Fruit fly (Drosophila melanogaster): ENCODE data around the gene CG17186.

CG17186 gene

dm6 chr3R:19905932-19906439, 28.7 kb upstream of the CG17186 start (continued):
- TF ChIP-seq Blimp-1 (GFP tag; optimal IDR thresholded peaks at IDR 0.05), result peak; percentile 59
- peak; percentile 90 for TF ChIP-seq Sox102F (GFP tag; optimal IDR thresholded peaks at IDR 0.05)
- TF ChIP-seq Eip93F (GFP tag; optimal IDR thresholded peaks at IDR 0.05), result peak; percentile 66
- peak; percentile 89 for TF ChIP-seq Sox14 (GFP tag; optimal IDR thresholded peaks at IDR 0.05)
- peak; percentile 83 for TF ChIP-seq CG8632 (GFP tag; optimal IDR thresholded peaks at IDR 0.05)
- TF ChIP-seq CG9139 (GFP tag; optimal IDR thresholded peaks at IDR 0.05), result peak; percentile 50
- TF ChIP-seq Sox15 (GFP tag; optimal IDR thresholded peaks at IDR 0.05), result peak; percentile 89
- TF ChIP-seq CG8319 (GFP tag; optimal IDR thresholded peaks at IDR 0.05), result peak; percentile 86
- no peak for TF ChIP-seq Hr38 (GFP tag; optimal IDR thresholded peaks at IDR 0.05)
- TF ChIP-seq CG11762 (GFP tag; optimal IDR thresholded peaks at IDR 0.05; ENCODE audit: insufficient read depth), result peak; percentile 82
- peak; percentile 61 to 76 for TF ChIP-seq ss (GFP tag; optimal IDR thresholded peaks at IDR 0.05)
- peak; percentile 93 for TF ChIP-seq esn (GFP tag; optimal IDR thresholded peaks at IDR 0.05)
- peak; percentile 86 for TF ChIP-seq spab (GFP tag; optimal IDR thresholded peaks at IDR 0.05)
- TF ChIP-seq CG10631 (GFP tag; optimal IDR thresholded peaks at IDR 0.05), result peak; percentile 81
- TF ChIP-seq CG8119 (GFP tag; IDR thresholded peaks at IDR 0.05), result peak; percentile 86
- peak; percentile 84 for TF ChIP-seq CG11294 (GFP tag; IDR thresholded peaks at IDR 0.05)
- peak; percentile 90 for TF ChIP-seq CG6792 (GFP tag; optimal IDR thresholded peaks at IDR 0.05)
- TF ChIP-seq CG6854 (GFP tag; optimal IDR thresholded peaks at IDR 0.05), result peak; percentile 53
- peak; percentile 74 for TF ChIP-seq CG6276 (GFP tag; optimal IDR thresholded peaks at IDR 0.05)
- peak; percentile 95 for TF ChIP-seq Eip78C (GFP tag)
- peak; percentile 95 for TF ChIP-seq Hr39 (GFP tag; optimal IDR thresholded peaks at IDR 0.05)
- peak; percentile 82 for TF ChIP-seq CG1621 (tag; optimal IDR thresholded peaks at IDR 0.05)
- no peak for TF ChIP-seq CG4318 (GFP tag; optimal IDR thresholded peaks at IDR 0.05)
- TF ChIP-seq achi (GFP tag; optimal IDR thresholded peaks at IDR 0.05), result peak; percentile 87
- TF ChIP-seq CG32006 (GFP tag; optimal IDR thresholded peaks at IDR 0.05), result peak; percentile 86
- TF ChIP-seq CG16779 (tag; optimal IDR thresholded peaks at IDR 0.05), result peak; percentile 68
- peak; percentile 81 for TF ChIP-seq Gug (GFP tag; IDR thresholded peaks at IDR 0.05)
- peak; percentile 85 for TF ChIP-seq fd59A (GFP tag; optimal IDR thresholded peaks at IDR 0.05)
- peak; percentile 61 for TF ChIP-seq fkh (GFP tag; optimal IDR thresholded peaks at IDR 0.05)
- peak; percentile 93 for TF ChIP-seq vri (GFP tag; optimal IDR thresholded peaks at IDR 0.05)
- peak; percentile 95 for TF ChIP-seq CG31627 (GFP tag; optimal IDR thresholded peaks at IDR 0.05)
- TF ChIP-seq dac (GFP tag; optimal IDR thresholded peaks at IDR 0.05), result peak; percentile 63

DNA sequence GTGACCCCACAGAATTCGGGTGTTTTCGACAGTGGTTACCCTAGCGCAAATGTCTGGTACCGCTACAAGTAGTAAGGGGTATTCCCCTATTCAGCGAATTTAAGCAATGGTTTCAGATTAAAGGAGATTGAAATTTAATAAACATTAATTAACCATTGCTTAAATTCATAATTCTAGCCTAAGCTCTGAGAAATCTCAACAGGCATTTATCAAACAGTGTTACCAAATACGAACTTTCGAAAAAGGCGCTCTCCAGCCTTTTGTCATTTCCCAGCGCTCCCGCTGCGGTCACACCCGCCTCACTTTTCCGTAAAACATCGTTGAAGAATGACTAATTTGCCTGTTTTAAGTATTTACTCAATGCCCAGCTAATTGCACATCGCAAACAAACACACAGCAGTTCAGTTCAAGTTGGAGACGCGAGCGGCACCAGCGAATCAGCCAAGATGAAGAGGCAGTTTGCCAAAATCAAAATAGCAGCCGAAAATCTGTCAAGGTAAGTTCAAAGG, 27.6 kb upstream of the CG17186 start, which contains the start of the genes Surf6 and RhoGAP92B:
Surf6 (minus strand) TSS at position 4 of the 509 bp plus-strand sequence.
RhoGAP92B (plus strand) TSS at position 300 of the 509 bp plus-strand sequence.
- TF ChIP-seq Met (GFP tag; optimal IDR thresholded peaks at IDR 0.05) (peak; percentile 68), CG6276 (GFP tag; optimal IDR thresholded peaks at IDR 0.05) (no peak), Hr38 (GFP tag; optimal IDR thresholded peaks at IDR 0.05) (no peak), net (GFP tag; optimal IDR thresholded peaks at IDR 0.05) (peak; percentile 62), fd59A (GFP tag; optimal IDR thresholded peaks at IDR 0.05) (no peak), Lpt (GFP tag; optimal IDR thresholded peaks at IDR 0.05) (no peak), CG8319 (GFP tag; optimal IDR thresholded peaks at IDR 0.05) (peak; percentile 42), Sox15 (GFP tag; optimal IDR thresholded peaks at IDR 0.05) (peak; percentile 27), esn (GFP tag; optimal IDR thresholded peaks at IDR 0.05) (peak; percentile 50), CG11294 (GFP tag; IDR thresholded peaks at IDR 0.05) (no peak), CG6792 (GFP tag; optimal IDR thresholded peaks at IDR 0.05) (peak; percentile 47), vri (GFP tag; optimal IDR thresholded peaks at IDR 0.05) (peak; percentile 66), Sox14 (GFP tag; optimal IDR thresholded peaks at IDR 0.05) (peak; percentile 76), Eip93F (GFP tag; optimal IDR thresholded peaks at IDR 0.05) (no peak), Hr4 (GFP tag; optimal IDR thresholded peaks at IDR 0.05) (peak; percentile 51), pdm3 (GFP tag; optimal IDR thresholded peaks at IDR 0.05) (no peak), Sox102F (GFP tag; optimal IDR thresholded peaks at IDR 0.05) (peak; percentile 63), acj6 (GFP tag; optimal IDR thresholded peaks at IDR 0.05) (peak; percentile 42), Blimp-1 (GFP tag; optimal IDR thresholded peaks at IDR 0.05) (no peak), CG11762 (GFP tag; optimal IDR thresholded peaks at IDR 0.05; ENCODE audit: insufficient read depth) (no peak), CG15336 (GFP tag; IDR thresholded peaks at IDR 0.05) (0 out of 2 replicates have a peak, but pooled peaks have one; percentile 36), CG3919 (GFP tag; optimal IDR thresholded peaks at IDR 0.05) (peak; percentile 62), lz (GFP tag; optimal IDR thresholded peaks at IDR 0.05) (peak; percentile 68), topi (GFP tag; optimal IDR thresholded peaks at IDR 0.05) (peak; percentile 67), salr (GFP tag; optimal IDR thresholded peaks at IDR 0.05) (no peak), CG16779 (tag; optimal IDR thresholded peaks at IDR 0.05) (peak; percentile 49), fd85E (GFP tag; optimal IDR thresholded peaks at IDR 0.05) (peak; percentile 29), OdsH (GFP tag; optimal IDR thresholded peaks at IDR 0.05) (peak; percentile 42), CG7368 (GFP tag; optimal IDR thresholded peaks at IDR 0.05) (peak; percentile 6), Gug (GFP tag; IDR thresholded peaks at IDR 0.05) (0 out of 2 replicates have a peak, but pooled peaks have one; percentile 22), Ets96B (tag; optimal IDR thresholded peaks at IDR 0.05) (peak; percentile 31)
